Fruit fly (Drosophila melanogaster): Measurements from ENCODE around the gene CG7330.

Gene CG7330

dm6 chr3L:18190484-18191220 is 41.9 kb downstream of the CG7330 start (continued):
- peak; percentile 85 for TF ChIP-seq Drgx (GFP tag; IDR thresholded peaks at IDR 0.05)
- TF ChIP-seq Jarid2 (GFP tag; optimal IDR thresholded peaks at IDR 0.05) = no peak
- no peak for TF ChIP-seq Aef1 (GFP tag; IDR thresholded peaks at IDR 0.05)
- TF ChIP-seq sim (GFP tag; IDR thresholded peaks at IDR 0.05) = no peak
- TF ChIP-seq ftz-f1 (GFP tag; optimal IDR thresholded peaks at IDR 0.05) = no peak
- TF ChIP-seq nau (GFP tag; optimal IDR thresholded peaks at IDR 0.05) = peak; percentile 57
- TF ChIP-seq Nf-YC (tag; optimal IDR thresholded peaks at IDR 0.05) = no peak
- no peak for TF ChIP-seq E2f2 (GFP tag; IDR thresholded peaks at IDR 0.05)
- TF ChIP-seq fru (optimal IDR thresholded peaks at IDR 0.05) = no peak
- no peak for TF ChIP-seq Doc3 (GFP tag; IDR thresholded peaks at IDR 0.05; ENCODE audit: partially characterized antibody)
- peak in 1 of 2 experiments; percentile 93 for TF ChIP-seq bsh (GFP tag; optimal IDR thresholded peaks at IDR 0.05)
- TF ChIP-seq NFAT (GFP tag; IDR thresholded peaks at IDR 0.05) = no peak
- no peak for TF ChIP-seq dmrt11E (tag; optimal IDR thresholded peaks at IDR 0.05)
- no peak for TF ChIP-seq Lhr (GFP tag; optimal IDR thresholded peaks at IDR 0.05)
- TF ChIP-seq usp (GFP tag; optimal IDR thresholded peaks at IDR 0.05) = no peak
- TF ChIP-seq Xbp1 (GFP tag; optimal IDR thresholded peaks at IDR 0.05) = no peak
- TF ChIP-seq CG4360 (GFP tag; IDR thresholded peaks at IDR 0.05) = no peak
- no peak for TF ChIP-seq wor (GFP tag; IDR thresholded peaks at IDR 0.05)
- TF ChIP-seq Pdp1 (GFP tag; optimal IDR thresholded peaks at IDR 0.05) = peak in 1 of 2 experiments; percentile 37
- TF ChIP-seq CG11247 (GFP tag; IDR thresholded peaks at IDR 0.05) = no peak
- TF ChIP-seq Mrtf (GFP tag; IDR thresholded peaks at IDR 0.05) = 0 out of 3 replicates have a peak, but pooled peaks have one; percentile 10
- TF ChIP-seq Vsx1 (GFP tag; optimal IDR thresholded peaks at IDR 0.05) = no peak
- TF ChIP-seq cg (GFP tag; optimal IDR thresholded peaks at IDR 0.05) = peak; percentile 32
- no peak for TF ChIP-seq twi (tag; optimal IDR thresholded peaks at IDR 0.05)
- no peak for TF ChIP-seq hkb (optimal IDR thresholded peaks at IDR 0.05)
- TF ChIP-seq hkb (GFP tag; IDR thresholded peaks at IDR 0.05) = no peak
- TF ChIP-seq CG10267 (tag; optimal IDR thresholded peaks at IDR 0.05) = no peak
- TF ChIP-seq kni (GFP tag; optimal IDR thresholded peaks at IDR 0.05) = no peak
- TF ChIP-seq Chrac-16 (GFP tag; optimal IDR thresholded peaks at IDR 0.05) = no peak
- TF ChIP-seq sr (GFP tag; IDR thresholded peaks at IDR 0.05) = 0 out of 3 replicates have a peak, but pooled peaks have one; percentile 31
- TF ChIP-seq CG17612 (GFP tag; IDR thresholded peaks at IDR 0.05) = no peak
- no peak for TF ChIP-seq Sry-δ (GFP tag; optimal IDR thresholded peaks at IDR 0.05)
- no peak for TF ChIP-seq MTF-1 (GFP tag; optimal IDR thresholded peaks at IDR 0.05; ENCODE audit: borderline replicate concordance)
- no peak for TF ChIP-seq CG8281 (tag; optimal IDR thresholded peaks at IDR 0.05)
- TF ChIP-seq CG3847 (GFP tag; IDR thresholded peaks at IDR 0.05) = no peak
- TF ChIP-seq pan (optimal IDR thresholded peaks at IDR 0.05) = no peak
- no peak for TF ChIP-seq pan (GFP tag; optimal IDR thresholded peaks at IDR 0.05 in 1 of 2, IDR thresholded peaks at IDR 0.05 in 1 of 2)
- TF ChIP-seq CG30431 (GFP tag; optimal IDR thresholded peaks at IDR 0.05) = no peak
- no peak for TF ChIP-seq Gug (GFP tag; IDR thresholded peaks at IDR 0.05)
- TF ChIP-seq CG2199 (GFP tag; IDR thresholded peaks at IDR 0.05) = no peak
- TF ChIP-seq nom (GFP tag; optimal IDR thresholded peaks at IDR 0.05) = peak; percentile 68
- TF ChIP-seq luna (GFP tag; optimal IDR thresholded peaks at IDR 0.05) = no peak
- no peak for TF ChIP-seq Ptx1 (GFP tag; IDR thresholded peaks at IDR 0.05)
- TF ChIP-seq eyg (GFP tag; optimal IDR thresholded peaks at IDR 0.05) = no peak
- TF ChIP-seq pfk (GFP tag; optimal IDR thresholded peaks at IDR 0.05) = no peak
- TF ChIP-seq tap (tag; optimal IDR thresholded peaks at IDR 0.05) = no peak
- no peak for TF ChIP-seq CG16779 (GFP tag; IDR thresholded peaks at IDR 0.05)
- no peak for TF ChIP-seq Optix (GFP tag; IDR thresholded peaks at IDR 0.05)
- TF ChIP-seq Trl (optimal IDR thresholded peaks at IDR 0.05) = no peak
- TF ChIP-seq Trl (GFP tag; optimal IDR thresholded peaks at IDR 0.05) = no peak
- TF ChIP-seq lbe (GFP tag; optimal IDR thresholded peaks at IDR 0.05) = peak; percentile 86
- 0 out of 2 replicates have a peak, but pooled peaks have one; percentile 3 for TF ChIP-seq Xrp1 (GFP tag; IDR thresholded peaks at IDR 0.05)

All from whole organism, embryonic.